Fruit fly (Drosophila melanogaster): ENCODE measurements around the gene sgl.

Gene sgl

DNA sequence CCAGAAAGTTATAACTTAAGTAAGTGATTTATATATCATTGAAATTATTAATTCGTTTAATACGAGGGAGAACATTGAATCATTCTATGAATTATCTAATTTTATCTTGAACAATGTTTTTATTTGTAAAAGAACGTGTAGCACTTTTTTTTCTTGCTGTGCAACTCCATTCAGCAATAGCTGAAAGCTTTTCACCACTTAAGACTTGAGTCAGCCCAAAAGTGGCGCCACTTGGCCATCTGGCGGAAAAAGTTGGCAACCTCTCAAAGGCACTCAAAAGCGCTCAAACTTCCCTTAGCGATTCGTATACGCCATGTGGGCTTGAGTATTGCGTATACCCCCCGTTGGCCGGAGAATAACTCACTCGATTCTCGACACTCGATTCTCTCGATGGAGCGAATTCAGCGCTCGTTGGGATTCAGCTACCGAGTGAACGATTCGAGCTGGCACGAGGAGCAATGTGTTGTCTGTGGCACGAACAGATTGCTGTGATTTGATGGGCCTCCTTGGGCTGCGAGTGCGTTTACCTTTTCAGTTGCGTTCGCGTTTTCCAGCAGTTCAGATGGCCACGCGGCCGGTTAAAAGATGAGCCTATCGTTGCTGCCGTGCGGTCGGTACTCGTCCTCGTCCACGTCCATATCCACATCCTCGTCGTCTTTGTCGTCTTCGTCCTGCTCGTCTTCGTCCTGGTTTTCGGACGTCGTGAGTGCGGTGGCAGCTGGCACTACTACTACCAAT is 49.2 kb upstream of the sgl start (continued):
- TF ChIP-seq CG42726 (GFP tag; IDR thresholded peaks at IDR 0.05; ENCODE audit: partially characterized antibody) (no peak), CG11723 (GFP tag; optimal IDR thresholded peaks at IDR 0.05) (no peak), Neu2 (GFP tag; optimal IDR thresholded peaks at IDR 0.05; ENCODE audit: borderline replicate concordance) (no peak), Deaf1 (tag; optimal IDR thresholded peaks at IDR 0.05) (peak; percentile 96), CG2202 (tag; optimal IDR thresholded peaks at IDR 0.05) (no peak), CG6654 (GFP tag; optimal IDR thresholded peaks at IDR 0.05) (no peak), scrt (GFP tag; optimal IDR thresholded peaks at IDR 0.05) (no peak), CG30403 (GFP tag; optimal IDR thresholded peaks at IDR 0.05) (peak; percentile 23), E2f1 (GFP tag; IDR thresholded peaks at IDR 0.05) (peak; percentile 56; the same call in 1 of the 2 replicates), nom (GFP tag; optimal IDR thresholded peaks at IDR 0.05) (no peak), Sry-β (GFP tag; optimal IDR thresholded peaks at IDR 0.05) (no peak), CG5953 (GFP tag; IDR thresholded peaks at IDR 0.05) (0 out of 2 replicates have a peak, but pooled peaks have one; percentile 48), sc (optimal IDR thresholded peaks at IDR 0.05) (no peak), sc (GFP tag; optimal IDR thresholded peaks at IDR 0.05) (no peak), Atf3 (GFP tag; optimal IDR thresholded peaks at IDR 0.05) (no peak), hbn (GFP tag; IDR thresholded peaks at IDR 0.05; ENCODE audit: partially characterized antibody) (no peak), Dip3 (GFP tag; optimal IDR thresholded peaks at IDR 0.05) (no peak), CG10654 (GFP tag; optimal IDR thresholded peaks at IDR 0.05) (no peak), Mad (GFP tag; optimal IDR thresholded peaks at IDR 0.05) (no peak), slp2 (GFP tag; optimal IDR thresholded peaks at IDR 0.05) (no peak), ttk (GFP tag; IDR thresholded peaks at IDR 0.05) (peak; percentile 52), CG9876 (GFP tag; optimal IDR thresholded peaks at IDR 0.05) (no peak), Mes4 (GFP tag; optimal IDR thresholded peaks at IDR 0.05) (no peak), ro (GFP tag; IDR thresholded peaks at IDR 0.05) (no peak), ssp (GFP tag; IDR thresholded peaks at IDR 0.05) (0 out of 2 replicates have a peak, but pooled peaks have one; percentile 11), shn (GFP tag; optimal IDR thresholded peaks at IDR 0.05) (no peak), tx (GFP tag; optimal IDR thresholded peaks at IDR 0.05) (no peak), Hr3 (GFP tag; optimal IDR thresholded peaks at IDR 0.05) (peak; percentile 27), ash1 (GFP tag; optimal IDR thresholded peaks at IDR 0.05) (no peak), CG18011 (GFP tag; optimal IDR thresholded peaks at IDR 0.05) (peak; percentile 11), sd (tag; optimal IDR thresholded peaks at IDR 0.05) (no peak), CG7745 (tag; optimal IDR thresholded peaks at IDR 0.05) (no peak), CG8359 (GFP tag; optimal IDR thresholded peaks at IDR 0.05; ENCODE audit: borderline replicate concordance) (no peak), grau (tag; optimal IDR thresholded peaks at IDR 0.05) (peak; percentile 48), zf30C (GFP tag; optimal IDR thresholded peaks at IDR 0.05) (no peak), Dref (GFP tag; IDR thresholded peaks at IDR 0.05) (no peak), kay (GFP tag; optimal IDR thresholded peaks at IDR 0.05) (no peak), CG3847 (GFP tag; IDR thresholded peaks at IDR 0.05) (no peak), CG10431 (GFP tag; optimal IDR thresholded peaks at IDR 0.05) (no peak), Fer3 (tag; optimal IDR thresholded peaks at IDR 0.05) (no peak), h (optimal IDR thresholded peaks at IDR 0.05) (no peak), CG16815 (GFP tag; optimal IDR thresholded peaks at IDR 0.05) (no peak), NfI (GFP tag; optimal IDR thresholded peaks at IDR 0.05) (peak; percentile 44), Gug (GFP tag; IDR thresholded peaks at IDR 0.05) (peak; percentile 9; the same call in 1 of the 4 replicates), prd (optimal IDR thresholded peaks at IDR 0.05) (no peak), prd (GFP tag; IDR thresholded peaks at IDR 0.05) (peak; percentile 55), CG10147 (GFP tag; optimal IDR thresholded peaks at IDR 0.05) (no peak), CG12155 (GFP tag; optimal IDR thresholded peaks at IDR 0.05) (no peak), HLH54F (GFP tag; optimal IDR thresholded peaks at IDR 0.05) (no peak), zen2 (GFP tag; IDR thresholded peaks at IDR 0.05; ENCODE audit: partially characterized antibody) (peak; percentile 52; the same call in 2 of the 3 replicates)

Data from whole organism, embryonic.